Worm (Caenorhabditis elegans) whole organism, L4 larva: ENCODE results near the gene txt-18.
A peak's percentile ranks its signal among the peaks of the same experiment; 100 is the strongest.

ENCODE experiments used
- F10B5.3 ChIP-seq: sonication (generic microtip); optimal IDR thresholded peaks from 2 replicates; lab custom pipeline; 2016; ENCODE audit warnings: mild to moderate bottlenecking, missing genetic modification characterization, missing compliant biosample characterization
- F37D6.2 ChIP-seq: sonication (generic microtip); optimal IDR thresholded peaks from 2 replicates; lab custom pipeline; 2016; ENCODE audit warnings: mild to moderate bottlenecking, missing genetic modification characterization, missing compliant biosample characterization
- Y105C5A.15 ChIP-seq: fragments of 200-800 bp; sonication (Bioruptor generic); IDR thresholded peaks from 2 replicates; pipeline ENCODE4 v1.3.6; 2022; ENCODE audit warnings: missing genetic modification characterization, missing compliant biosample characterization
- Y75B8A.6 ChIP-seq: fragments of 200-800 bp; sonication (Bioruptor generic); IDR thresholded peaks from 2 replicates; pipeline ENCODE4 v1.3.6; 2022; ENCODE audit warnings: missing genetic modification reagents, missing genetic modification characterization, missing compliant biosample characterization
- ZK337.2 ChIP-seq: fragments of 200-800 bp; sonication (Bioruptor generic); IDR thresholded peaks from 2 replicates; pipeline ENCODE4 v1.3.6; 2022; ENCODE audit warnings: missing genetic modification reagents, missing genetic modification characterization, missing compliant biosample characterization
- ZK546.5 ChIP-seq, 2 experiments: sonication (generic microtip); optimal IDR thresholded peaks; 2 replicates each; lab custom pipeline; 2017; ENCODE audit warnings: missing biosample characterization in 2 of 2, missing genetic modification characterization in 2 of 2
- arid-1 ChIP-seq: fragments of 200-800 bp; sonication (Bioruptor generic); conservative IDR thresholded peaks from 2 replicates; pipeline ENCODE4 v1.3.6; 2022; ENCODE audit warnings: missing genetic modification reagents, missing genetic modification characterization, missing compliant biosample characterization
- attf-4 ChIP-seq: sonication (generic microtip); optimal IDR thresholded peaks from 3 replicates; lab custom pipeline; 2017; ENCODE audit warnings: missing biosample characterization, missing genetic modification characterization
- ceh-44 ChIP-seq: fragments of 200-800 bp; sonication (Bioruptor generic); IDR thresholded peaks from 2 replicates; pipeline ENCODE4 v1.3.6; 2022; ENCODE audit warnings: missing genetic modification reagents, missing genetic modification characterization, missing compliant biosample characterization
- cey-2 ChIP-seq: sonication (generic microtip); optimal IDR thresholded peaks from 3 replicates; lab custom pipeline; 2017; ENCODE audit warnings: missing genetic modification characterization, mild to moderate bottlenecking, missing compliant biosample characterization, antibody characterized with exemption, borderline replicate concordance; ENCODE audit not compliant: insufficient read depth
- ctbp-1 ChIP-seq: fragments of 200-800 bp; sonication (Bioruptor generic); IDR thresholded peaks from 2 replicates; pipeline ENCODE4 v1.3.6; 2022; ENCODE audit warnings: missing genetic modification reagents, missing genetic modification characterization, missing compliant biosample characterization
- daf-12 ChIP-seq: fragments of 150-350 bp; optimal IDR thresholded peaks from 2 replicates; lab custom pipeline; 2014; ENCODE audit warnings: missing biosample characterization, missing genetic modification reagents, missing genetic modification characterization
- daf-16 ChIP-seq, 3 experiments: sonication (generic microtip); optimal IDR thresholded peaks; 2 replicates each; lab custom pipeline; 2016 to 2017; ENCODE audit warnings: missing genetic modification characterization in 3 of 3, missing genetic modification reagents in 3 of 3, mild to moderate bottlenecking in 2 of 3, missing compliant biosample characterization in 2 of 3, missing biosample characterization in 1 of 3, moderate library complexity in 1 of 3
- daf-19 ChIP-seq: fragments of 200-800 bp; sonication (Bioruptor generic); conservative IDR thresholded peaks from 2 replicates; pipeline ENCODE4 v1.3.6; 2022; ENCODE audit warnings: missing genetic modification characterization, missing compliant biosample characterization
- dmd-6 ChIP-seq: fragments of 200-800 bp; sonication (Bioruptor generic); IDR thresholded peaks from 2 replicates; pipeline ENCODE4 v1.3.6; 2022; ENCODE audit warnings: missing genetic modification reagents, missing genetic modification characterization, missing compliant biosample characterization
- duxl-1 ChIP-seq: sonication (generic microtip); optimal IDR thresholded peaks from 2 replicates; lab custom pipeline; 2016; ENCODE audit warnings: mild to moderate bottlenecking, missing genetic modification characterization, moderate library complexity, missing compliant biosample characterization; ENCODE audit not compliant: poor library complexity
- dve-1 ChIP-seq: sonication (generic microtip); optimal IDR thresholded peaks from 2 replicates; lab custom pipeline; 2017; ENCODE audit warnings: antibody characterized with exemption, mild to moderate bottlenecking, missing genetic modification characterization, missing compliant biosample characterization; ENCODE audit not compliant: insufficient read depth
- egl-27 ChIP-seq: sonication (generic microtip); optimal IDR thresholded peaks from 3 replicates; lab custom pipeline; 2017; ENCODE audit warnings: missing biosample characterization, missing genetic modification reagents, missing genetic modification characterization
- egl-43 ChIP-seq: fragments of 200-800 bp; sonication (Bioruptor generic); IDR thresholded peaks from 2 replicates; pipeline ENCODE4 v1.3.6; 2022; ENCODE audit warnings: missing genetic modification reagents, missing genetic modification characterization, missing compliant biosample characterization
- fkh-10 ChIP-seq: fragments of 150-350 bp; optimal IDR thresholded peaks from 2 replicates; lab custom pipeline; 2014; ENCODE audit warnings: missing biosample characterization, missing genetic modification reagents, missing genetic modification characterization
- fos-1 ChIP-seq: fragments of 150-350 bp; optimal IDR thresholded peaks from 2 replicates; lab custom pipeline; 2014; ENCODE audit warnings: missing biosample characterization, missing genetic modification characterization
- gei-8 ChIP-seq: fragments of 200-800 bp; sonication (Bioruptor generic); optimal IDR thresholded peaks from 2 replicates; lab custom pipeline; 2018; ENCODE audit warnings: mild to moderate bottlenecking, missing genetic modification characterization, missing compliant biosample characterization
- hlh-11 ChIP-seq: fragments of 200-800 bp; sonication (Bioruptor generic); optimal IDR thresholded peaks from 2 replicates; lab custom pipeline; 2018; ENCODE audit warnings: mild to moderate bottlenecking, missing genetic modification characterization, missing compliant biosample characterization
- lim-7 ChIP-seq: fragments of 200-800 bp; sonication (Bioruptor generic); IDR thresholded peaks from 2 replicates; pipeline ENCODE4 v1.3.6; 2022; ENCODE audit warnings: missing genetic modification characterization, missing compliant biosample characterization
- lin-13 ChIP-seq: fragments of 150-350 bp; optimal IDR thresholded peaks from 2 replicates; lab custom pipeline; 2014; ENCODE audit warnings: missing biosample characterization, missing genetic modification reagents, missing genetic modification characterization
- lin-29 ChIP-seq: fragments of 200-800 bp; sonication (Bioruptor generic); IDR thresholded peaks from 2 replicates; pipeline ENCODE4 v1.3.6; 2022; ENCODE audit warnings: missing genetic modification reagents, missing genetic modification characterization, missing compliant biosample characterization
- lin-38 ChIP-seq: fragments of 200-800 bp; sonication (Bioruptor generic); IDR thresholded peaks from 2 replicates; pipeline ENCODE4 v1.3.6; 2022; ENCODE audit warnings: missing genetic modification reagents, missing genetic modification characterization, missing compliant biosample characterization
- lir-3 ChIP-seq: sonication (generic microtip); optimal IDR thresholded peaks from 2 replicates; lab custom pipeline; 2016; ENCODE audit warnings: mild to moderate bottlenecking, missing genetic modification characterization, missing compliant biosample characterization
- lsy-2 ChIP-seq, 2 experiments: fragments of 150-350 bp in 1 of 2; sonication (generic microtip) in 1 of 2; optimal IDR thresholded peaks; 2 replicates each; lab custom pipeline; 2014 to 2017; ENCODE audit warnings: missing biosample characterization in 2 of 2, missing genetic modification characterization in 2 of 2
- mdl-1 ChIP-seq, 2 experiments: fragments of 150-350 bp in 1 of 2; sonication (generic microtip) in 1 of 2; optimal IDR thresholded peaks; 2 replicates each; lab custom pipeline; 2014 to 2017; ENCODE audit warnings: missing biosample characterization in 2 of 2, missing genetic modification characterization in 2 of 2
- mdt-29 ChIP-seq: fragments of 200-800 bp; sonication (Bioruptor generic); IDR thresholded peaks from 2 replicates; pipeline ENCODE4 v1.3.6; 2022; ENCODE audit warnings: missing genetic modification reagents, missing genetic modification characterization, missing compliant biosample characterization
- mes-2 ChIP-seq: sonication (generic microtip); optimal IDR thresholded peaks from 2 replicates; lab custom pipeline; 2016; ENCODE audit warnings: missing genotype, mild to moderate bottlenecking, missing genetic modification characterization, missing compliant biosample characterization; ENCODE audit not compliant: poor library complexity, severe bottlenecking
- nhr-111 ChIP-seq: fragments of 200-800 bp; sonication (Bioruptor generic); optimal IDR thresholded peaks from 2 replicates; lab custom pipeline; 2018; ENCODE audit warnings: mild to moderate bottlenecking, missing genetic modification characterization, missing compliant biosample characterization
- nhr-237 ChIP-seq: sonication (generic microtip); optimal IDR thresholded peaks from 2 replicates; lab custom pipeline; 2017; ENCODE audit warnings: missing biosample characterization, missing genetic modification characterization
- nhr-41 ChIP-seq: fragments of 200-800 bp; sonication (Bioruptor generic); IDR thresholded peaks from 2 replicates; pipeline ENCODE4 v1.3.6; 2022; ENCODE audit warnings: missing genetic modification reagents, missing genetic modification characterization, missing compliant biosample characterization
- nhr-6 ChIP-seq: fragments of 150-350 bp; optimal IDR thresholded peaks from 2 replicates; lab custom pipeline; 2014; ENCODE audit warnings: missing biosample characterization, missing genetic modification characterization
- nhr-76 ChIP-seq: fragments of 150-350 bp; optimal IDR thresholded peaks from 2 replicates; lab custom pipeline; 2014; ENCODE audit warnings: missing biosample characterization, missing genetic modification characterization
- pha-4 ChIP-seq, 2 experiments: fragments of 150-350 bp in 1 of 2; fragments of 200-800 bp in 1 of 2; sonication (Bioruptor generic) in 1 of 2; IDR thresholded peaks in 1 of 2; optimal IDR thresholded peaks in 1 of 2; 2 replicates each; pipeline versions ENCODE4 v1.3.6 to Lab custom; 2014 to 2022; ENCODE audit warnings: missing genetic modification characterization in 2 of 2, missing genetic modification reagents in 2 of 2, missing biosample characterization in 1 of 2, missing compliant biosample characterization in 1 of 2
- saeg-2 ChIP-seq: fragments of 200-800 bp; sonication (Bioruptor generic); IDR thresholded peaks from 2 replicates; pipeline ENCODE4 v1.3.6; 2022; ENCODE audit warnings: missing genetic modification reagents, missing genetic modification characterization, missing compliant biosample characterization
- sdz-12 ChIP-seq: fragments of 200-800 bp; sonication (Bioruptor generic); optimal IDR thresholded peaks from 2 replicates; lab custom pipeline; 2018; ENCODE audit warnings: mild to moderate bottlenecking, missing genetic modification characterization, missing compliant biosample characterization
- skn-1 ChIP-seq: fragments of 150-350 bp; optimal IDR thresholded peaks from 2 replicates; lab custom pipeline; 2014; ENCODE audit warnings: missing biosample characterization, missing genetic modification characterization
- snpc-1.2 ChIP-seq: fragments of 200-800 bp; sonication (Bioruptor generic); IDR thresholded peaks from 2 replicates; pipeline ENCODE4 v1.3.6; 2022; ENCODE audit warnings: missing genetic modification reagents, missing genetic modification characterization, missing compliant biosample characterization
- snpc-4 ChIP-seq: fragments of 150-350 bp; optimal IDR thresholded peaks from 2 replicates; lab custom pipeline; 2014; ENCODE audit warnings: missing biosample characterization, missing genetic modification characterization
- tra-1 ChIP-seq: fragments of 200-800 bp; sonication (Bioruptor generic); IDR thresholded peaks from 2 replicates; pipeline ENCODE4 v1.3.6; 2022; ENCODE audit warnings: missing genetic modification reagents, missing genetic modification characterization, missing compliant biosample characterization
- unc-62 ChIP-seq, 3 experiments: fragments of 150-350 bp in 1 of 3; sonication (generic microtip); optimal IDR thresholded peaks in 2 of 3; peaks in 1 of 3; 1 replicate in 1 of 3; 2 replicates in 2 of 3; lab custom pipeline; 2014 to 2017; ENCODE audit warnings: missing biosample characterization in 3 of 3, missing genetic modification characterization in 3 of 3, missing genetic modification reagents in 3 of 3, missing genotype in 1 of 3
- vab-7 ChIP-seq: fragments of 200-800 bp; sonication (Bioruptor generic); IDR thresholded peaks from 2 replicates; pipeline ENCODE4 v1.3.6; 2022; ENCODE audit warnings: missing genetic modification reagents, missing genetic modification characterization, missing compliant biosample characterization
- zfp-2 ChIP-seq: sonication (generic microtip); optimal IDR thresholded peaks from 2 replicates; lab custom pipeline; 2016; ENCODE audit warnings: mild to moderate bottlenecking, missing genetic modification characterization, missing compliant biosample characterization
- ztf-11 ChIP-seq: fragments of 150-350 bp; optimal IDR thresholded peaks from 2 replicates; lab custom pipeline; 2014; ENCODE audit warnings: missing biosample characterization, missing genetic modification characterization
- ztf-7 ChIP-seq: fragments of 150-350 bp; optimal IDR thresholded peaks from 2 replicates; lab custom pipeline; 2014; ENCODE audit warnings: missing biosample characterization, missing genetic modification characterization

The txt-18 gene

ce11 chrII:6348360-6348759 is 4.5 kb downstream of the txt-18 start (continued):
- TF ChIP-seq cey-2 (tag; lab: Kevin White, UChicago) (peak; percentile 45), nhr-41 (GFP tag; lab: Robert Waterston, UW) (0 out of 2 replicates have a peak, but pooled peaks have one; percentile 13), hlh-11 (tag; lab: Kevin White, UChicago) (peak; percentile 98), Y75B8A.6 (GFP tag; lab: Robert Waterston, UW) (no peak), nhr-6 (tag; lab: Kevin White, UChicago) (peak; percentile 65), ZK546.5 (tag; optimal IDR thresholded peaks at IDR 0.05; lab: Kevin White, UChicago) (peak in 1 of 2 experiments; percentile 25), mdl-1 (tag; optimal IDR thresholded peaks at IDR 0.05; lab: Kevin White, UChicago) (peak; percentile 71 to 92), daf-16 (GFP tag; optimal IDR thresholded peaks at IDR 0.05; lab: Kevin White, UChicago) (peak; percentile 39 to 42), daf-16 (tag; optimal IDR thresholded peaks at IDR 0.05; lab: Kevin White, UChicago) (peak; percentile 88), zfp-2 (tag; lab: Kevin White, UChicago) (no peak), lim-7 (GFP tag; lab: Robert Waterston, UW) (no peak), pha-4 (GFP tag; IDR thresholded peaks at IDR 0.05; lab: Robert Waterston, UW) (peak; percentile 70; the same call in 1 of the 2 replicates), pha-4 (tag; optimal IDR thresholded peaks at IDR 0.05; lab: Kevin White, UChicago) (peak; percentile 88), lsy-2 (tag; optimal IDR thresholded peaks at IDR 0.05; lab: Kevin White, UChicago) (peak; percentile 56 to 92), unc-62 (GFP tag; optimal IDR thresholded peaks at IDR 0.05 in 1 of 2; lab: Kevin White, UChicago) (peak in 1 of 2 experiments; percentile 99), unc-62 (tag; optimal IDR thresholded peaks at IDR 0.05; lab: Kevin White, UChicago) (no peak), dve-1 (tag; lab: Kevin White, UChicago) (peak; percentile 97), lin-29 (GFP tag; lab: Robert Waterston, UW) (no peak), nhr-76 (tag; lab: Kevin White, UChicago) (peak; percentile 11), fkh-10 (GFP tag; lab: Kevin White, UChicago) (no peak), arid-1 (GFP tag; lab: Robert Waterston, UW) (peak; percentile 34; the same call in 1 of the 2 replicates), dmd-6 (GFP tag; lab: Robert Waterston, UW) (peak; percentile 92), ztf-11 (tag; lab: Kevin White, UChicago) (no peak), nhr-111 (GFP tag; lab: Kevin White, UChicago) (no peak), snpc-4 (tag; lab: Kevin White, UChicago) (peak; percentile 36), daf-12 (tag; lab: Kevin White, UChicago) (no peak), F10B5.3 (no peak), nhr-237 (tag; lab: Kevin White, UChicago) (no peak), mdt-29 (GFP tag; lab: Robert Waterston, UW) (peak; percentile 79; the same call in 1 of the 2 replicates), egl-43 (peak; percentile 78), sdz-12 (GFP tag; lab: Kevin White, UChicago) (no peak), duxl-1 (tag; lab: Kevin White, UChicago) (peak; percentile 77), tra-1 (peak; percentile 73; the same call in 1 of the 2 replicates), ZK337.2 (no peak), Y105C5A.15 (GFP tag; lab: Robert Waterston, UW) (no peak), fos-1 (tag; lab: Kevin White, UChicago) (no peak), mes-2 (peak; percentile 86), ceh-44 (GFP tag; lab: Robert Waterston, UW) (no peak), gei-8 (no peak), egl-27 (tag; lab: Kevin White, UChicago) (no peak), ctbp-1 (GFP tag; lab: Robert Waterston, UW) (peak; percentile 79), lir-3 (no peak), ztf-7 (tag; lab: Kevin White, UChicago) (peak; percentile 77), lin-38 (GFP tag; lab: Robert Waterston, UW) (peak; percentile 74), saeg-2 (GFP tag; lab: Robert Waterston, UW) (no peak), snpc-1.2 (GFP tag; lab: Robert Waterston, UW) (no peak), F37D6.2 (tag; lab: Kevin White, UChicago) (peak; percentile 54), attf-4 (tag; lab: Kevin White, UChicago) (peak; percentile 32), skn-1 (tag; lab: Kevin White, UChicago) (no peak), daf-19 (no peak), vab-7 (GFP tag; lab: Robert Waterston, UW) (no peak), lin-13 (GFP tag; lab: Kevin White, UChicago) (peak; percentile 85)
